Fruit fly (Drosophila melanogaster) whole organism, prepupa: Measurements from ENCODE around the gene APC4.

Source experiments
- Blimp-1 ChIP-seq: fragments of 200-800 bp; sonication (Bioruptor generic); optimal IDR thresholded peaks from 3 replicates; lab custom pipeline; 2017; ENCODE audit warnings: missing biosample characterization, missing genetic modification characterization, mild to moderate bottlenecking, moderate library complexity, missing genetic modification reagents
- CG10631 ChIP-seq: fragments of 200-800 bp; sonication (Bioruptor generic); optimal IDR thresholded peaks from 2 replicates; lab custom pipeline; 2016; ENCODE audit warnings: missing biosample characterization, missing genetic modification characterization
- CG10669 ChIP-seq: fragments of 200-800 bp; sonication (Bioruptor generic); optimal IDR thresholded peaks from 3 replicates; lab custom pipeline; 2018; ENCODE audit warnings: missing biosample characterization, mild to moderate bottlenecking, missing genetic modification characterization, moderate library complexity
- CG11294 ChIP-seq: fragments of 200-800 bp; sonication (Bioruptor generic); IDR thresholded peaks from 2 replicates; pipeline ENCODE4 v1.3.6; 2022; ENCODE audit warnings: missing biosample characterization, missing genetic modification characterization
- CG11902 ChIP-seq: fragments of 200-800 bp; sonication (Bioruptor generic); optimal IDR thresholded peaks from 3 replicates; lab custom pipeline; 2016; ENCODE audit warnings: missing biosample characterization, missing genetic modification characterization
- CG15336 ChIP-seq: fragments of 200-800 bp; sonication (Bioruptor generic); IDR thresholded peaks from 2 replicates; pipeline ENCODE4 v1.3.6; 2022; ENCODE audit warnings: missing biosample characterization, missing genetic modification characterization
- CG16779 ChIP-seq: fragments of 200-800 bp; sonication (Bioruptor generic); optimal IDR thresholded peaks from 3 replicates; lab custom pipeline; 2017; ENCODE audit warnings: missing biosample characterization, mild to moderate bottlenecking, missing genetic modification characterization
- CG3032 ChIP-seq: fragments of 200-800 bp; optimal IDR thresholded peaks from 2 replicates; lab custom pipeline; 2019; ENCODE audit warnings: missing biosample characterization, mild to moderate bottlenecking, missing genetic modification characterization, moderate library complexity
- CG31627 ChIP-seq: fragments of 200-800 bp; sonication (Bioruptor generic); optimal IDR thresholded peaks from 3 replicates; lab custom pipeline; 2016; ENCODE audit warnings: missing biosample characterization, missing genetic modification characterization
- CG34406 ChIP-seq: fragments of 200-800 bp; sonication (Bioruptor generic); optimal IDR thresholded peaks from 3 replicates; lab custom pipeline; 2016; ENCODE audit warnings: missing biosample characterization, missing genetic modification characterization
- CG3919 ChIP-seq: fragments of 200-800 bp; sonication (Bioruptor generic); optimal IDR thresholded peaks from 3 replicates; lab custom pipeline; 2016; ENCODE audit warnings: missing biosample characterization, missing genetic modification characterization
- CG4318 ChIP-seq: fragments of 200-800 bp; sonication (Bioruptor generic); optimal IDR thresholded peaks from 3 replicates; lab custom pipeline; 2017; ENCODE audit warnings: missing biosample characterization, mild to moderate bottlenecking, missing genetic modification characterization
- CG6163 ChIP-seq: fragments of 200-800 bp; sonication (Bioruptor generic); IDR thresholded peaks from 3 replicates; pipeline ENCODE4 v1.3.6; 2022; ENCODE audit warnings: missing biosample characterization, missing genetic modification characterization
- CG6276 ChIP-seq: fragments of 200-800 bp; sonication (Bioruptor generic); optimal IDR thresholded peaks from 2 replicates; lab custom pipeline; 2017; ENCODE audit warnings: missing biosample characterization, mild to moderate bottlenecking, missing genetic modification characterization
- CG6792 ChIP-seq: fragments of 200-800 bp; sonication (Bioruptor generic); optimal IDR thresholded peaks from 3 replicates; lab custom pipeline; 2016; ENCODE audit warnings: missing biosample characterization, missing genetic modification characterization
- CG6808 ChIP-seq: fragments of 200-800 bp; sonication (Bioruptor generic); optimal IDR thresholded peaks from 3 replicates; lab custom pipeline; 2017; ENCODE audit warnings: missing biosample characterization, missing genetic modification characterization, mild to moderate bottlenecking, moderate library complexity, missing genetic modification reagents
- CG6854 ChIP-seq: fragments of 200-800 bp; sonication (Bioruptor generic); optimal IDR thresholded peaks from 2 replicates; lab custom pipeline; 2017; ENCODE audit warnings: missing biosample characterization, mild to moderate bottlenecking, missing genetic modification characterization
- CG7368 ChIP-seq: fragments of 200-800 bp; sonication (Bioruptor generic); optimal IDR thresholded peaks from 3 replicates; lab custom pipeline; 2016; ENCODE audit warnings: missing biosample characterization, missing genetic modification characterization
- CG8119 ChIP-seq: fragments of 200-800 bp; sonication (Bioruptor generic); IDR thresholded peaks from 3 replicates; pipeline ENCODE4 v1.3.6; 2022; ENCODE audit warnings: missing biosample characterization, missing genetic modification characterization
- CG8319 ChIP-seq: fragments of 200-800 bp; sonication (Bioruptor generic); optimal IDR thresholded peaks from 3 replicates; lab custom pipeline; 2016; ENCODE audit warnings: missing biosample characterization, missing genetic modification characterization
- CG8632 ChIP-seq: fragments of 200-800 bp; sonication (Bioruptor generic); optimal IDR thresholded peaks from 3 replicates; lab custom pipeline; 2016; ENCODE audit warnings: missing biosample characterization, missing genetic modification characterization
- CG9139 ChIP-seq: fragments of 200-800 bp; sonication (Bioruptor generic); optimal IDR thresholded peaks from 3 replicates; lab custom pipeline; 2017; ENCODE audit warnings: missing biosample characterization, mild to moderate bottlenecking, missing genetic modification characterization
- Eip75B ChIP-seq: fragments of 200-800 bp; sonication (Bioruptor generic); optimal IDR thresholded peaks from 3 replicates; lab custom pipeline; 2016; ENCODE audit warnings: missing biosample characterization, missing genetic modification characterization
- Eip78C ChIP-seq: fragments of 200-800 bp; sonication (Bioruptor generic); peaks from one replicate; lab custom pipeline; 2016; ENCODE audit warnings: missing biosample characterization, missing genetic modification characterization
- Eip93F ChIP-seq: fragments of 200-800 bp; sonication (Bioruptor generic); optimal IDR thresholded peaks from 2 replicates; lab custom pipeline; 2016; ENCODE audit warnings: missing biosample characterization, mild to moderate bottlenecking, missing genetic modification characterization
- Gug ChIP-seq: fragments of 200-800 bp; sonication (Bioruptor generic); IDR thresholded peaks from 2 replicates; pipeline ENCODE4 v1.3.6; 2022; ENCODE audit warnings: missing biosample characterization, missing genetic modification characterization
- Hr38 ChIP-seq: sonication (Bioruptor generic); optimal IDR thresholded peaks from 2 replicates; lab custom pipeline; 2016; ENCODE audit warnings: missing biosample characterization, missing genetic modification characterization
- Hr39 ChIP-seq: fragments of 200-800 bp; sonication (Bioruptor generic); optimal IDR thresholded peaks from 2 replicates; lab custom pipeline; 2016; ENCODE audit warnings: missing biosample characterization, missing genetic modification characterization
- Lpt ChIP-seq: fragments of 200-800 bp; sonication (Bioruptor generic); optimal IDR thresholded peaks from 3 replicates; lab custom pipeline; 2016; ENCODE audit warnings: missing biosample characterization, missing genetic modification characterization
- Met ChIP-seq: fragments of 200-800 bp; sonication (Bioruptor generic); optimal IDR thresholded peaks from 3 replicates; lab custom pipeline; 2016; ENCODE audit warnings: missing biosample characterization, missing genetic modification characterization
- OdsH ChIP-seq: fragments of 200-800 bp; sonication (Bioruptor generic); optimal IDR thresholded peaks from 3 replicates; lab custom pipeline; 2016; ENCODE audit warnings: missing biosample characterization, missing genetic modification characterization
- Smox ChIP-seq: fragments of 200-800 bp; sonication (Bioruptor generic); optimal IDR thresholded peaks from 3 replicates; lab custom pipeline; 2016; ENCODE audit warnings: missing biosample characterization, missing genetic modification characterization
- Sox14 ChIP-seq: fragments of 200-800 bp; sonication (Bioruptor generic); optimal IDR thresholded peaks from 3 replicates; lab custom pipeline; 2016; ENCODE audit warnings: missing biosample characterization, missing genetic modification characterization
- Sox15 ChIP-seq: fragments of 200-800 bp; sonication (Bioruptor generic); optimal IDR thresholded peaks from 3 replicates; lab custom pipeline; 2016; ENCODE audit warnings: missing biosample characterization, missing genetic modification characterization
- acj6 ChIP-seq: fragments of 200-800 bp; sonication (Bioruptor generic); optimal IDR thresholded peaks from 3 replicates; lab custom pipeline; 2016; ENCODE audit warnings: missing biosample characterization, missing genetic modification characterization
- dac ChIP-seq: fragments of 200-800 bp; sonication (Bioruptor generic); optimal IDR thresholded peaks from 2 replicates; lab custom pipeline; 2017; ENCODE audit warnings: missing biosample characterization, mild to moderate bottlenecking, missing genetic modification characterization
- dsx ChIP-seq: fragments of 200-800 bp; optimal IDR thresholded peaks from 3 replicates; lab custom pipeline; 2019; ENCODE audit warnings: missing biosample characterization, mild to moderate bottlenecking, missing genetic modification characterization, moderate library complexity; ENCODE audit not compliant: poor library complexity, severe bottlenecking
- eg ChIP-seq: fragments of 200-800 bp; sonication (Bioruptor generic); IDR thresholded peaks from 3 replicates; pipeline ENCODE4 v1.3.6; 2022; ENCODE audit warnings: missing biosample characterization, missing genetic modification characterization
- fd59A ChIP-seq: fragments of 200-800 bp; sonication (Bioruptor generic); optimal IDR thresholded peaks from 2 replicates; lab custom pipeline; 2017; ENCODE audit warnings: missing biosample characterization, mild to moderate bottlenecking, missing genetic modification characterization, missing genetic modification reagents
- fd85E ChIP-seq: fragments of 200-800 bp; sonication (Bioruptor generic); optimal IDR thresholded peaks from 3 replicates; lab custom pipeline; 2016; ENCODE audit warnings: missing biosample characterization, missing genetic modification characterization
- fkh ChIP-seq: fragments of 200-800 bp; sonication (Bioruptor generic); optimal IDR thresholded peaks from 3 replicates; lab custom pipeline; 2017; ENCODE audit warnings: missing biosample characterization, mild to moderate bottlenecking, missing genetic modification characterization, moderate library complexity
- net ChIP-seq: fragments of 200-800 bp; sonication (Bioruptor generic); optimal IDR thresholded peaks from 3 replicates; lab custom pipeline; 2016; ENCODE audit warnings: missing biosample characterization, missing genetic modification characterization
- pdm3 ChIP-seq: fragments of 200-800 bp; sonication (Bioruptor generic); optimal IDR thresholded peaks from 3 replicates; lab custom pipeline; 2016; ENCODE audit warnings: missing biosample characterization, missing genetic modification characterization
- salr ChIP-seq, 2 experiments: fragments of 200-800 bp; sonication (Bioruptor generic); optimal IDR thresholded peaks; 3 replicates each; lab custom pipeline; 2016 to 2018; ENCODE audit warnings: missing biosample characterization in 2 of 2, missing genetic modification characterization in 2 of 2, mild to moderate bottlenecking in 1 of 2
- spab ChIP-seq: fragments of 200-800 bp; sonication (Bioruptor generic); optimal IDR thresholded peaks from 2 replicates; lab custom pipeline; 2017; ENCODE audit warnings: missing biosample characterization, mild to moderate bottlenecking, missing genetic modification characterization, missing genetic modification reagents
- ss ChIP-seq, 2 experiments: fragments of 200-800 bp; sonication (Bioruptor generic); optimal IDR thresholded peaks; 2 replicates in 1 of 2; 3 replicates in 1 of 2; lab custom pipeline; 2017 to 2018; ENCODE audit warnings: mild to moderate bottlenecking in 2 of 2, missing biosample characterization in 2 of 2, missing genetic modification characterization in 2 of 2, moderate library complexity in 1 of 2
- topi ChIP-seq: fragments of 200-800 bp; sonication (Bioruptor generic); optimal IDR thresholded peaks from 3 replicates; lab custom pipeline; 2016; ENCODE audit warnings: missing biosample characterization, missing genetic modification characterization
- vri ChIP-seq: fragments of 200-800 bp; sonication (Bioruptor generic); optimal IDR thresholded peaks from 3 replicates; lab custom pipeline; 2016; ENCODE audit warnings: missing biosample characterization, mild to moderate bottlenecking, missing genetic modification characterization

Gene APC4

dm6 chrX:9061299-9061698 lies 21.4 kb upstream of the APC4 start (continued):
- TF ChIP-seq Sox14 (GFP tag; lab: Kevin White, UChicago) (no peak), Sox15 (GFP tag; lab: Kevin White, UChicago) (no peak), vri (GFP tag; lab: Kevin White, UChicago) (no peak), CG8119 (GFP tag; lab: Robert Waterston, UW) (peak; percentile 62), Smox (GFP tag; lab: Kevin White, UChicago) (peak; percentile 17), Blimp-1 (GFP tag; lab: Kevin White, UChicago) (no peak), CG16779 (tag; lab: Kevin White, UChicago) (peak; percentile 30), eg (GFP tag; lab: Robert Waterston, UW) (peak; percentile 52; the same call in 1 of the 3 replicates), fd59A (GFP tag; lab: Kevin White, UChicago) (no peak), CG10631 (GFP tag; lab: Kevin White, UChicago) (peak; percentile 21), CG15336 (peak; percentile 50; the same call in 1 of the 2 replicates), CG11294 (GFP tag; lab: Robert Waterston, UW) (no peak), Hr39 (GFP tag; lab: Kevin White, UChicago) (peak; percentile 16), CG7368 (GFP tag; lab: Kevin White, UChicago) (peak; percentile 15), CG10669 (GFP tag; lab: Kevin White, UChicago) (peak; percentile 37), CG4318 (peak; percentile 52), CG8632 (peak; percentile 49), CG11902 (GFP tag; lab: Kevin White, UChicago) (no peak), salr (GFP tag; optimal IDR thresholded peaks at IDR 0.05; lab: Kevin White, UChicago) (peak in 1 of 2 experiments; percentile 40), Gug (GFP tag; lab: Robert Waterston, UW) (peak; percentile 25; the same call in 1 of the 2 replicates), Eip93F (GFP tag; lab: Kevin White, UChicago) (no peak), net (GFP tag; lab: Kevin White, UChicago) (peak; percentile 40)

DNA sequence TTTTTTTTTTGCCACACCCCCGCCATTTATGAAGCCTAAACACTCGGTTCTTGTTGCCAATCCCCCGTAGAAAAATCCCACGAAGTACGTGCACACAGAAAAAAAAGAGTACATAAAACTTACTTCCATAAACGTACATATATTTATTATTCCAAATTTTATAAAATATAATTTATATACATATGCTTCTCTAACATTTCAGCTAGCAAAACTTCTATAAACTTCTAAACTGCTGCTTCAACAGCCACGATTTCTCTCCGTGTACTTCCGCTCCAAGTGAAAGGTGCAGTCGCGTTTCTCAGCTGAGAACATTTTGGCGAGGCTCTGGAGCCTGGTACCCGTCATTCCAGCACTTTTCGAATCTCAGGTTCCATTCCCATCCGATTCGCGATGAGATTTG lies 20.1 kb upstream of the APC4 start:
- TF ChIP-seq CG6276 (GFP tag; lab: Kevin White, UChicago): no peak
- peak; percentile 35 for TF ChIP-seq Hr39 (GFP tag; lab: Kevin White, UChicago)
- TF ChIP-seq Blimp-1 (GFP tag; lab: Kevin White, UChicago): peak; percentile 10
- TF ChIP-seq CG34406 (GFP tag; lab: Kevin White, UChicago): peak; percentile 53
- TF ChIP-seq fd59A (GFP tag; lab: Kevin White, UChicago): peak; percentile 21
- TF ChIP-seq topi (GFP tag; lab: Kevin White, UChicago): peak; percentile 20
- TF ChIP-seq Sox14 (GFP tag; lab: Kevin White, UChicago): peak; percentile 20
- TF ChIP-seq CG11294 (GFP tag; lab: Robert Waterston, UW): peak; percentile 53
- no peak for TF ChIP-seq CG6808
- TF ChIP-seq fd85E (GFP tag; lab: Kevin White, UChicago): no peak
- peak; percentile 41 for TF ChIP-seq CG3919 (GFP tag; lab: Kevin White, UChicago)
- peak; percentile 57 for TF ChIP-seq Smox (GFP tag; lab: Kevin White, UChicago)
- TF ChIP-seq acj6 (GFP tag; lab: Kevin White, UChicago): peak; percentile 59
- TF ChIP-seq dsx (GFP tag; lab: Kevin White, UChicago): peak; percentile 63
- TF ChIP-seq Sox15 (GFP tag; lab: Kevin White, UChicago): peak; percentile 36
- TF ChIP-seq CG3032 (tag; lab: Kevin White, UChicago): peak; percentile 55
- peak; percentile 51 for TF ChIP-seq CG6792 (GFP tag; lab: Kevin White, UChicago)
- TF ChIP-seq CG16779 (tag; lab: Kevin White, UChicago): no peak
- peak in 1 of 2 experiments; percentile 2 for TF ChIP-seq salr (GFP tag; optimal IDR thresholded peaks at IDR 0.05; lab: Kevin White, UChicago)
- peak; percentile 79 for TF ChIP-seq CG6163
- TF ChIP-seq Hr38 (GFP tag; lab: Kevin White, UChicago): no peak
- peak; percentile 65 for TF ChIP-seq Met
- peak; percentile 90 for TF ChIP-seq Eip78C (GFP tag; lab: Kevin White, UChicago)
- TF ChIP-seq OdsH (GFP tag; lab: Kevin White, UChicago): peak; percentile 63
- TF ChIP-seq CG8319 (GFP tag; lab: Kevin White, UChicago): no peak
- peak; percentile 8 for TF ChIP-seq pdm3 (GFP tag; lab: Kevin White, UChicago)
- TF ChIP-seq Eip75B: peak; percentile 26
- peak; percentile 41 to 58 for TF ChIP-seq ss (GFP tag; optimal IDR thresholded peaks at IDR 0.05; lab: Kevin White, UChicago)
- TF ChIP-seq CG10669 (GFP tag; lab: Kevin White, UChicago): peak; percentile 41
- no peak for TF ChIP-seq CG6854
- TF ChIP-seq dac (GFP tag; lab: Kevin White, UChicago): no peak
- no peak for TF ChIP-seq CG7368 (GFP tag; lab: Kevin White, UChicago)
- TF ChIP-seq Lpt: no peak
- TF ChIP-seq fkh (GFP tag; lab: Kevin White, UChicago): no peak
- no peak for TF ChIP-seq CG9139 (GFP tag; lab: Kevin White, UChicago)
- TF ChIP-seq spab (GFP tag; lab: Kevin White, UChicago): peak; percentile 20
- TF ChIP-seq CG31627 (GFP tag; lab: Kevin White, UChicago): peak; percentile 34
- peak; percentile 65 for TF ChIP-seq eg (GFP tag; lab: Robert Waterston, UW)
